Worm (Caenorhabditis elegans): ENCODE measurements around the gene ZK938.11.

DNA sequence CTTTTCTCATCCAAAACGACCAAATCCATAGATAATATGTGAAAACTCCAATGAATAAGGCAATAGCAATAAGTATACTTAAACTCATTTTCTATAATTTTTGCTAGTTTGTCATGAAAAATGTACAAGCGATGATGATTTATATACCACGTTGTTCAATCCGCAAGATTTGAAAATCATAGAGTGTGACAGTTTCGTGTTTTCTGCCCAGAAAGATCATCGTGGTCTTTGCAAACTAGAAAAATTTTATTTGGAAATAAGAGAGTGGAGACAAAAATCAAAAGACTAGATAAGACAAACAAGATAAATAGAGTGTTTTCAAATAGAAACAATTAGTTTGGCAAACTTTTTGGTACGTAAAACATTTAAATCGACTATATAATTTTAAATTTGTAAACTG is 47.0 kb downstream of the ZK938.11 start, which contains the start of gene cyp-13A3:
- TF ChIP-seq pha-4 (tag; optimal IDR thresholded peaks at IDR 0.05) (no peak), lsy-2 (tag; optimal IDR thresholded peaks at IDR 0.05) (no peak), nhr-76 (tag; optimal IDR thresholded peaks at IDR 0.05) (no peak), elt-3 (tag; optimal IDR thresholded peaks at IDR 0.05) (no peak), nhr-28 (tag; optimal IDR thresholded peaks at IDR 0.05) (no peak), unc-39 (tag; optimal IDR thresholded peaks at IDR 0.05) (no peak), ces-1 (GFP tag; optimal IDR thresholded peaks at IDR 0.05) (no peak), nhr-12 (tag; optimal IDR thresholded peaks at IDR 0.05) (no peak), ceh-83 (GFP tag; optimal IDR thresholded peaks at IDR 0.05) (no peak), ztf-11 (tag; optimal IDR thresholded peaks at IDR 0.05) (no peak), lin-13 (tag; optimal IDR thresholded peaks at IDR 0.05) (no peak), hlh-1 (tag; optimal IDR thresholded peaks at IDR 0.05) (no peak), elt-1 (tag; optimal IDR thresholded peaks at IDR 0.05; ENCODE audit: borderline replicate concordance, insufficient read depth) (no peak)

Measured in whole organism, mixed stage, embryonic.